Fruit fly (Drosophila melanogaster): Measurements from ENCODE around the gene mkg-p.

Gene mkg-p

dm6 chr3L:8360643-8361110 is 44.4 kb downstream of the mkg-p start, which contains the start of gene Idh (continued):
- TF ChIP-seq Fer1 (GFP tag; optimal IDR thresholded peaks at IDR 0.05): no peak
- no peak for TF ChIP-seq NC2α (GFP tag; optimal IDR thresholded peaks at IDR 0.05)
- no peak for TF ChIP-seq cg (GFP tag; optimal IDR thresholded peaks at IDR 0.05)
- TF ChIP-seq az2 (GFP tag; optimal IDR thresholded peaks at IDR 0.05): no peak
- no peak for TF ChIP-seq CG15011 (GFP tag; optimal IDR thresholded peaks at IDR 0.05)
- no peak for TF ChIP-seq CG13424 (tag; optimal IDR thresholded peaks at IDR 0.05)
- TF ChIP-seq CG18764 (GFP tag; optimal IDR thresholded peaks at IDR 0.05): no peak
- no peak for TF ChIP-seq MTF-1 (GFP tag; optimal IDR thresholded peaks at IDR 0.05; ENCODE audit: borderline replicate concordance)
- no peak for TF ChIP-seq CG4617 (GFP tag; optimal IDR thresholded peaks at IDR 0.05; ENCODE audit: borderline replicate concordance)
- TF ChIP-seq Rfx (GFP tag; IDR thresholded peaks at IDR 0.05): peak; percentile 52; the same call in 1 of the 2 replicates
- TF ChIP-seq crc (GFP tag; optimal IDR thresholded peaks at IDR 0.05): no peak
- no peak for TF ChIP-seq Ravus (GFP tag; IDR thresholded peaks at IDR 0.05)
- TF ChIP-seq trem (tag; optimal IDR thresholded peaks at IDR 0.05): no peak
- no peak for TF ChIP-seq twi (tag; optimal IDR thresholded peaks at IDR 0.05)
- no peak for TF ChIP-seq CTCF (GFP tag; optimal IDR thresholded peaks at IDR 0.05)
- no peak for TF ChIP-seq MESR4 (GFP tag; optimal IDR thresholded peaks at IDR 0.05)
- TF ChIP-seq Dbx (GFP tag; IDR thresholded peaks at IDR 0.05): no peak; the same call in 2 of the 3 replicates
- no peak for TF ChIP-seq Sox100B (GFP tag; optimal IDR thresholded peaks at IDR 0.05)
- TF ChIP-seq CG15514 (GFP tag; optimal IDR thresholded peaks at IDR 0.05): peak; percentile 61
- no peak for TF ChIP-seq ssp (GFP tag; IDR thresholded peaks at IDR 0.05)
- TF ChIP-seq jumu (GFP tag; optimal IDR thresholded peaks at IDR 0.05): no peak
- TF ChIP-seq CG15073 (GFP tag; optimal IDR thresholded peaks at IDR 0.05): no peak
- peak; percentile 99 for TF ChIP-seq CG18011 (GFP tag; optimal IDR thresholded peaks at IDR 0.05)
- TF ChIP-seq CG6689 (GFP tag; IDR thresholded peaks at IDR 0.05): no peak
- TF ChIP-seq mld (GFP tag; IDR thresholded peaks at IDR 0.05; ENCODE audit: partially characterized antibody): no peak
- no peak for TF ChIP-seq CG2875 (GFP tag; optimal IDR thresholded peaks at IDR 0.05)
- TF ChIP-seq fd102C (GFP tag; optimal IDR thresholded peaks at IDR 0.05): no peak
- TF ChIP-seq CG3995 (GFP tag; optimal IDR thresholded peaks at IDR 0.05): no peak
- TF ChIP-seq zfh1 (GFP tag; IDR thresholded peaks at IDR 0.05): no peak
- no peak for TF ChIP-seq zf30C (GFP tag; optimal IDR thresholded peaks at IDR 0.05)
- TF ChIP-seq tup (GFP tag; optimal IDR thresholded peaks at IDR 0.05): no peak
- TF ChIP-seq CG11093 (GFP tag; IDR thresholded peaks at IDR 0.05): no peak
- no peak for TF ChIP-seq fd96Cb (tag; optimal IDR thresholded peaks at IDR 0.05)
- TF ChIP-seq NC2β (GFP tag; optimal IDR thresholded peaks at IDR 0.05): no peak
- no peak for TF ChIP-seq Sry-β (GFP tag; optimal IDR thresholded peaks at IDR 0.05)
- TF ChIP-seq unpg (GFP tag; optimal IDR thresholded peaks at IDR 0.05): peak; percentile 21
- TF ChIP-seq Antp (GFP tag; optimal IDR thresholded peaks at IDR 0.05): no peak
- TF ChIP-seq Atf3 (GFP tag; optimal IDR thresholded peaks at IDR 0.05): no peak
- no peak for TF ChIP-seq B-H1 (GFP tag; IDR thresholded peaks at IDR 0.05)
- no peak for TF ChIP-seq CG14965 (GFP tag; optimal IDR thresholded peaks at IDR 0.05; ENCODE audit: borderline replicate concordance)
- TF ChIP-seq Hr3 (GFP tag; optimal IDR thresholded peaks at IDR 0.05): no peak
- TF ChIP-seq Trl (optimal IDR thresholded peaks at IDR 0.05): no peak
- no peak for TF ChIP-seq Trl (GFP tag; optimal IDR thresholded peaks at IDR 0.05)
- no peak for TF ChIP-seq CG6765 (GFP tag; optimal IDR thresholded peaks at IDR 0.05)
- TF ChIP-seq CG16815 (GFP tag; optimal IDR thresholded peaks at IDR 0.05): no peak
- no peak for TF ChIP-seq Taf1 (GFP tag; IDR thresholded peaks at IDR 0.05)
- no peak for TF ChIP-seq HLH54F (GFP tag; optimal IDR thresholded peaks at IDR 0.05)
- no peak for TF ChIP-seq Tbp (GFP tag; optimal IDR thresholded peaks at IDR 0.05)
- no peak for TF ChIP-seq danr (GFP tag; IDR thresholded peaks at IDR 0.05)
- TF ChIP-seq Sox102F (GFP tag; optimal IDR thresholded peaks at IDR 0.05): peak; percentile 30
- peak; percentile 2 for TF ChIP-seq lilli (GFP tag; optimal IDR thresholded peaks at IDR 0.05)
- no peak for TF ChIP-seq CG4707 (GFP tag; optimal IDR thresholded peaks at IDR 0.05)
- no peak for TF ChIP-seq CG11723 (GFP tag; optimal IDR thresholded peaks at IDR 0.05)

Data from whole organism, embryonic.